Worm (Caenorhabditis elegans) whole organism, midembryonic: Measurements from ENCODE around the gene K07F5.17.
A peak's percentile ranks its signal among the peaks of the same experiment; 100 is the strongest.

Experiments
- T22C8.4 ChIP-seq: fragments of 200-800 bp; sonication (Bioruptor generic); IDR thresholded peaks from 2 replicates; pipeline ENCODE4 v1.3.6; 2022; ENCODE audit warnings: missing genetic modification characterization, missing compliant biosample characterization
- cog-1 ChIP-seq: sonication (generic microtip); optimal IDR thresholded peaks from 2 replicates; lab custom pipeline; 2016; ENCODE audit warnings: missing genetic modification characterization, missing compliant biosample characterization
- flt-1 ChIP-seq: fragments of 200-800 bp; sonication (Bioruptor generic); IDR thresholded peaks from 2 replicates; pipeline ENCODE4 v1.3.6; 2022; ENCODE audit warnings: missing genetic modification characterization, missing compliant biosample characterization
- klf-2 ChIP-seq: fragments of 200-800 bp; sonication (Bioruptor generic); conservative IDR thresholded peaks from 2 replicates; pipeline ENCODE4 v1.3.6; 2022; ENCODE audit warnings: missing genetic modification reagents, missing genetic modification characterization, missing compliant biosample characterization
- med-1 ChIP-seq: sonication (generic microtip); optimal IDR thresholded peaks from 2 replicates; lab custom pipeline; 2017; ENCODE audit warnings: missing genetic modification characterization, mild to moderate bottlenecking, missing compliant biosample characterization, antibody characterized with exemption, missing genetic modification reagents; ENCODE audit not compliant: insufficient read depth
- ref-1 ChIP-seq: fragments of 200-800 bp; sonication (Bioruptor generic); conservative IDR thresholded peaks from 2 replicates; pipeline ENCODE4 v1.3.6; 2022; ENCODE audit warnings: missing genetic modification reagents, missing genetic modification characterization, missing compliant biosample characterization
- tab-1 ChIP-seq: fragments of 200-800 bp; sonication (Bioruptor generic); IDR thresholded peaks from 2 replicates; pipeline ENCODE4 v1.3.6; 2022; ENCODE audit warnings: missing genetic modification characterization, missing compliant biosample characterization
- ztf-23 ChIP-seq: fragments of 200-800 bp; sonication (Bioruptor generic); IDR thresholded peaks from 2 replicates; pipeline ENCODE4 v1.3.6; 2022; ENCODE audit warnings: missing genetic modification reagents, missing genetic modification characterization, missing compliant biosample characterization
- ztf-29 ChIP-seq: fragments of 200-800 bp; sonication (Bioruptor generic); IDR thresholded peaks from 2 replicates; pipeline ENCODE4 v1.3.6; 2022; ENCODE audit warnings: missing genetic modification reagents, missing genetic modification characterization, missing compliant biosample characterization

The K07F5.17 gene

ce11 chrIV:9810633-9811032, 31.5 kb upstream of the K07F5.17 start, which contains the start of gene dct-15:
Gene dct-15, minus strand, starts transcription at chrIV:9810733.
- TF ChIP-seq klf-2: no peak
- TF ChIP-seq tab-1 (GFP tag; lab: Robert Waterston, UW): no peak
- TF ChIP-seq ref-1: no peak
- no peak for TF ChIP-seq ztf-23 (GFP tag; lab: Robert Waterston, UW)
- TF ChIP-seq flt-1 (GFP tag; lab: Robert Waterston, UW): no peak
- TF ChIP-seq med-1 (GFP tag; lab: Kevin White, UChicago): no peak
- no peak for TF ChIP-seq ztf-29 (GFP tag; lab: Robert Waterston, UW)
- TF ChIP-seq cog-1 (tag; lab: Kevin White, UChicago): no peak
- TF ChIP-seq T22C8.4 (GFP tag; lab: Robert Waterston, UW): no peak

ce11 chrIV:9811487-9811886, 30.7 kb upstream of the K07F5.17 start:
- TF ChIP-seq ztf-29 (GFP tag; lab: Robert Waterston, UW) (no peak), ztf-23 (GFP tag; lab: Robert Waterston, UW) (no peak), ref-1 (no peak), tab-1 (GFP tag; lab: Robert Waterston, UW) (no peak)

- TF ChIP-seq klf-2 (no peak), ref-1 (no peak), ztf-23 (GFP tag; lab: Robert Waterston, UW) (no peak), med-1 (GFP tag; lab: Kevin White, UChicago) (no peak), ztf-29 (GFP tag; lab: Robert Waterston, UW) (no peak), flt-1 (GFP tag; lab: Robert Waterston, UW) (no peak), T22C8.4 (GFP tag; lab: Robert Waterston, UW) (no peak), cog-1 (tag; lab: Kevin White, UChicago) (no peak), tab-1 (GFP tag; lab: Robert Waterston, UW) (no peak)
Measured at ce11 chrIV:9815432-9815831, 26.7 kb upstream of the K07F5.17 start, which contains the start of gene egl-20. Gene egl-20, minus strand, starts transcription at chrIV:9815532.

ce11 chrIV:9821621-9822020, 20.6 kb upstream of the K07F5.17 start, which contains the start of gene col-123:
Gene col-123, plus strand, starts transcription at chrIV:9821921.
- TF ChIP-seq med-1 (GFP tag; lab: Kevin White, UChicago) (no peak), tab-1 (GFP tag; lab: Robert Waterston, UW) (no peak), ztf-29 (GFP tag; lab: Robert Waterston, UW) (no peak), ref-1 (no peak), cog-1 (tag; lab: Kevin White, UChicago) (no peak), T22C8.4 (GFP tag; lab: Robert Waterston, UW) (no peak), flt-1 (GFP tag; lab: Robert Waterston, UW) (no peak), klf-2 (no peak)

ce11 chrIV:9822585-9822984, 19.6 kb upstream of the K07F5.17 start:
- TF ChIP-seq T22C8.4 (GFP tag; lab: Robert Waterston, UW) (no peak), cog-1 (tag; lab: Kevin White, UChicago) (no peak), klf-2 (no peak), ref-1 (no peak), ztf-29 (GFP tag; lab: Robert Waterston, UW) (no peak), med-1 (GFP tag; lab: Kevin White, UChicago) (no peak), flt-1 (GFP tag; lab: Robert Waterston, UW) (no peak), ztf-23 (GFP tag; lab: Robert Waterston, UW) (no peak), tab-1 (GFP tag; lab: Robert Waterston, UW) (no peak)

- TF ChIP-seq med-1 (GFP tag; lab: Kevin White, UChicago): no peak
- no peak for TF ChIP-seq ztf-29 (GFP tag; lab: Robert Waterston, UW)
Measured at ce11 chrIV:9824480-9824879, 17.7 kb upstream of the K07F5.17 start, which contains the start of gene catp-6. Gene catp-6, minus strand, starts transcription at chrIV:9824580.

ce11 chrIV:9825196-9825744, 16.9 kb upstream of the K07F5.17 start, which contains the start of gene mtr-4:
Gene mtr-4, plus strand, starts transcription at chrIV:9825694.
- TF ChIP-seq T22C8.4 (GFP tag; lab: Robert Waterston, UW): no peak
- peak; percentile 64; the same call in 1 of the 2 replicates for TF ChIP-seq ztf-29 (GFP tag; lab: Robert Waterston, UW)

ce11 chrIV:9832586-9832985, 9.6 kb upstream of the K07F5.17 start, which contains the start of gene kin-21:
Gene kin-21, plus strand, starts transcription at chrIV:9832886.
- TF ChIP-seq klf-2 (no peak), ztf-23 (GFP tag; lab: Robert Waterston, UW) (no peak), tab-1 (GFP tag; lab: Robert Waterston, UW) (no peak), ztf-29 (GFP tag; lab: Robert Waterston, UW) (no peak), T22C8.4 (GFP tag; lab: Robert Waterston, UW) (no peak), flt-1 (GFP tag; lab: Robert Waterston, UW) (no peak), ref-1 (no peak), med-1 (GFP tag; lab: Kevin White, UChicago) (no peak), cog-1 (tag; lab: Kevin White, UChicago) (no peak)

ce11 chrIV:9833337-9833736, 8.8 kb upstream of the K07F5.17 start:
- TF ChIP-seq ztf-29 (GFP tag; lab: Robert Waterston, UW) (no peak), med-1 (GFP tag; lab: Kevin White, UChicago) (no peak), cog-1 (tag; lab: Kevin White, UChicago) (no peak), ztf-23 (GFP tag; lab: Robert Waterston, UW) (no peak), T22C8.4 (GFP tag; lab: Robert Waterston, UW) (no peak), klf-2 (no peak), tab-1 (GFP tag; lab: Robert Waterston, UW) (no peak), flt-1 (GFP tag; lab: Robert Waterston, UW) (no peak), ref-1 (no peak)

ce11 chrIV:9836317-9836716, 5.9 kb upstream of the K07F5.17 start, which contains the start of gene msp-81:
Gene msp-81, minus strand, starts transcription at chrIV:9836417.
- TF ChIP-seq ztf-23 (GFP tag; lab: Robert Waterston, UW) (no peak), med-1 (GFP tag; lab: Kevin White, UChicago) (no peak), cog-1 (tag; lab: Kevin White, UChicago) (no peak), T22C8.4 (GFP tag; lab: Robert Waterston, UW) (no peak), tab-1 (GFP tag; lab: Robert Waterston, UW) (no peak), ref-1 (no peak), ztf-29 (GFP tag; lab: Robert Waterston, UW) (no peak), flt-1 (GFP tag; lab: Robert Waterston, UW) (no peak), klf-2 (no peak)
